Fruit fly (Drosophila melanogaster): ENCODE data around the gene Nubp2.

dm6 chr3L:20518805-20519503 is 7.4 kb upstream of the Nubp2 start, which contains the start of gene BNIP3:
- TF ChIP-seq CG32121 (GFP tag; IDR thresholded peaks at IDR 0.05) (no peak), CG15710 (tag; optimal IDR thresholded peaks at IDR 0.05) (no peak), fd96Ca (GFP tag; IDR thresholded peaks at IDR 0.05) (no peak), CG34367 (tag; optimal IDR thresholded peaks at IDR 0.05) (no peak), CG13204 (GFP tag; optimal IDR thresholded peaks at IDR 0.05) (no peak), CG10348 (GFP tag; IDR thresholded peaks at IDR 0.05) (no peak), EcR (GFP tag; optimal IDR thresholded peaks at IDR 0.05) (no peak), Pif1B (GFP tag; optimal IDR thresholded peaks at IDR 0.05) (no peak), gl (tag; optimal IDR thresholded peaks at IDR 0.05) (no peak)
